Fruit fly (Drosophila melanogaster) whole organism, wandering third instar larva: ENCODE measurements around the gene Rbsn-5.

Experiments
- Dfd ChIP-seq: fragments of >200 bp; optimal IDR thresholded peaks from 2 replicates; lab custom pipeline; 2017; ENCODE audit warnings: missing biosample characterization, missing genetic modification characterization
- HLH106 ChIP-seq: fragments of 200-800 bp; optimal IDR thresholded peaks from 3 replicates; lab custom pipeline; 2019; ENCODE audit warnings: missing biosample characterization, mild to moderate bottlenecking, missing genetic modification characterization, moderate library complexity
- Hnf4 ChIP-seq: fragments of 200-800 bp; sonication (Bioruptor generic); optimal IDR thresholded peaks from 2 replicates; lab custom pipeline; 2016; ENCODE audit warnings: missing biosample characterization, mild to moderate bottlenecking, missing genetic modification characterization
- Hr78 ChIP-seq: fragments of >200 bp; optimal IDR thresholded peaks from 2 replicates; lab custom pipeline; 2017; ENCODE audit warnings: missing biosample characterization, missing genetic modification characterization
- Hr83 ChIP-seq: fragments of 200-300 bp; sonication (Bioruptor generic); optimal IDR thresholded peaks from 2 replicates; lab custom pipeline; 2016; ENCODE audit warnings: missing biosample characterization, mild to moderate bottlenecking, missing genetic modification characterization, moderate library complexity; ENCODE audit not compliant: poor library complexity, severe bottlenecking
- N ChIP-seq: fragments of >200 bp; optimal IDR thresholded peaks from 2 replicates; lab custom pipeline; 2018; ENCODE audit warnings: missing biosample characterization, missing external identifiers, missing genetic modification characterization
- OdsH ChIP-seq: fragments of 200-800 bp; sonication (Bioruptor generic); optimal IDR thresholded peaks from 2 replicates; lab custom pipeline; 2016; ENCODE audit warnings: missing biosample characterization, mild to moderate bottlenecking, missing genetic modification characterization
- Vsx2 ChIP-seq: fragments of 200-300, 225-300 bp; sonication (Bioruptor generic); optimal IDR thresholded peaks from 2 replicates; lab custom pipeline; 2018; ENCODE audit warnings: missing biosample characterization, missing genetic modification characterization; ENCODE audit not compliant: partially characterized antibody
- br ChIP-seq: fragments of 200-800 bp; sonication (Bioruptor generic); optimal IDR thresholded peaks from 2 replicates; lab custom pipeline; 2016; ENCODE audit warnings: missing biosample characterization, missing genetic modification characterization
- dsf ChIP-seq: sonication (Bioruptor generic); optimal IDR thresholded peaks from 2 replicates; lab custom pipeline; 2016; ENCODE audit warnings: missing biosample characterization, missing genetic modification characterization, borderline replicate concordance
- h ChIP-seq: fragments of 200-800 bp; sonication (Bioruptor generic); optimal IDR thresholded peaks from 3 replicates; lab custom pipeline; 2016; ENCODE audit warnings: missing biosample characterization, mild to moderate bottlenecking, missing genetic modification characterization
- pan ChIP-seq: fragments of >200 bp; optimal IDR thresholded peaks from 2 replicates; lab custom pipeline; 2017
- sv ChIP-seq: fragments of 200-800 bp; sonication (Bioruptor generic); optimal IDR thresholded peaks from 3 replicates; lab custom pipeline; 2016; ENCODE audit warnings: missing biosample characterization, missing genetic modification characterization
- usp ChIP-seq: fragments of >200 bp; optimal IDR thresholded peaks from 2 replicates; lab custom pipeline; 2017; ENCODE audit warnings: missing biosample characterization, missing genetic modification characterization

DNA sequence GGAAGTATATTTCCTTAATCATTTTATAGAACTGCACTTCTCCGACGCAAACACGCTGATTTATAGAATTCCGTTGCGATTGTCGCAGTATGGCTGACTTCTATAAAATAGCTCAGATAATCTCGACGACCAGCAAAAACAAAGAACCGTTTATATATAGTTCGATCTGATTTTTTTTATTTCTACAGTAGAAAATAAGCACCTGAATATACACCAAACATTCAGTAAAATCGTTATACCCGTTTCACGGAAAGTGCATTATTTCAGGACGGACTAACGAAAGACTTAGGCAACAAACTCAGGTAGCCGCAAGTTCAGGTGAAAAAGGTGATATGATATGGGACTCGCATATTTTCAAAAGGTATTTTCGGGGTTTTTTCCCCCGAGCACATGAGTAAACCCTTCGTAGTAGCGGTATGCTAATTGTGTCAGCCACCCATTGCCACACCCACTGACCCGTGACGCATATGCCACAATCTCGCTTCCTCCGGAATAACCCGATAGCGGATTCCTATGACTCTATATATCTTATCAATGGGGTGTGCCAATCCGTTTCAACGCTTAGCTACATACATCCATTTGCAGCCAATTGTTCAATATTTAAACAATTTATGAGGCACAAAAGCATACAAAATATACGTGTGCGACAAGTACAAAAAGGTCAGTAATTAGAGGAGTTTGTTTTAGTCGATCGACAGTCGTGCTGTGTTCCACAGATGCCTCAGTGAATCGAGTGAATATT, 14.4 kb upstream of the Rbsn-5 start, which contains the start of the genes CG42763 and CG43394:
- TF ChIP-seq N (GFP tag; lab: Kevin White, UChicago), result no peak
- no peak for TF ChIP-seq br (GFP tag; lab: Kevin White, UChicago)
- TF ChIP-seq sv (GFP tag; lab: Kevin White, UChicago), result no peak
- no peak for TF ChIP-seq pan (lab: Kevin White, UChicago)
- TF ChIP-seq Hr83 (GFP tag; lab: Kevin White, UChicago), result no peak
- TF ChIP-seq Vsx2, result no peak
- TF ChIP-seq Hnf4 (GFP tag; lab: Kevin White, UChicago), result no peak
- TF ChIP-seq Dfd (GFP tag; lab: Kevin White, UChicago), result no peak
- TF ChIP-seq HLH106 (tag; lab: Kevin White, UChicago), result no peak
- TF ChIP-seq OdsH, result no peak
- TF ChIP-seq Hr78 (GFP tag; lab: Kevin White, UChicago), result no peak
- TF ChIP-seq usp (GFP tag; lab: Kevin White, UChicago), result no peak
- no peak for TF ChIP-seq dsf
- no peak for TF ChIP-seq h (GFP tag; lab: Kevin White, UChicago)
